Worm (Caenorhabditis elegans) whole organism, L1 larva: ENCODE results near the gene lap-1.

Source experiments
- aha-1 ChIP-seq: fragments of 150-350 bp; optimal IDR thresholded peaks from 2 replicates; lab custom pipeline; 2014; ENCODE audit warnings: missing biosample characterization, missing genetic modification characterization
- aly-2 ChIP-seq: fragments of 150-350 bp; optimal IDR thresholded peaks from 2 replicates; lab custom pipeline; 2014; ENCODE audit warnings: missing biosample characterization, missing genetic modification characterization
- fkh-4 ChIP-seq: sonication (generic microtip); optimal IDR thresholded peaks from 2 replicates; lab custom pipeline; 2016; ENCODE audit warnings: missing compliant biosample characterization, missing genetic modification characterization, borderline replicate concordance
- mdl-1 ChIP-seq, 2 experiments: fragments of 150-350 bp; optimal IDR thresholded peaks; 2 replicates each; lab custom pipeline; 2014 to 2017; ENCODE audit warnings: missing biosample characterization in 2 of 2, missing genetic modification characterization in 2 of 2, inconsistent platforms in 1 of 2
- nhr-84 ChIP-seq: sonication (generic microtip); optimal IDR thresholded peaks from 2 replicates; lab custom pipeline; 2017; ENCODE audit warnings: missing biosample characterization, missing genetic modification characterization
- pqm-1 ChIP-seq: sonication (generic microtip); optimal IDR thresholded peaks from 3 replicates; lab custom pipeline; 2017; ENCODE audit warnings: missing biosample characterization, missing genetic modification characterization
- skn-1 ChIP-seq: fragments of 150-350 bp; optimal IDR thresholded peaks from 2 replicates; lab custom pipeline; 2014; ENCODE audit warnings: missing biosample characterization, missing genetic modification characterization
- snpc-4 ChIP-seq: fragments of 150-350 bp; optimal IDR thresholded peaks from 2 replicates; lab custom pipeline; 2014; ENCODE audit warnings: missing biosample characterization, missing genetic modification characterization
- snu-23 ChIP-seq: sonication (generic microtip); optimal IDR thresholded peaks from 2 replicates; lab custom pipeline; 2016; ENCODE audit warnings: missing genetic modification characterization, missing compliant biosample characterization
- sup-37 ChIP-seq: fragments of 200-800 bp; sonication (Bioruptor generic); optimal IDR thresholded peaks from 2 replicates; lab custom pipeline; 2018; ENCODE audit warnings: mild to moderate bottlenecking, missing genetic modification characterization, missing compliant biosample characterization
- tlp-1 ChIP-seq: fragments of 150-350 bp; optimal IDR thresholded peaks from 2 replicates; lab custom pipeline; 2014; ENCODE audit warnings: missing biosample characterization, missing genetic modification characterization
- unc-98 ChIP-seq: fragments of 200-800 bp; sonication (Bioruptor generic); IDR thresholded peaks from 2 replicates; pipeline ENCODE4 v1.3.6; 2022; ENCODE audit warnings: missing genetic modification characterization, missing compliant biosample characterization

ce11 chrIII:8368619-8369018 is 33.1 kb downstream of the lap-1 start, which contains the start of gene R05D3.9:
- TF ChIP-seq fkh-4 (tag; lab: Kevin White, UChicago) (no peak), snpc-4 (tag; lab: Kevin White, UChicago) (no peak), snu-23 (GFP tag; lab: Kevin White, UChicago) (no peak), sup-37 (GFP tag; lab: Kevin White, UChicago) (no peak), tlp-1 (no peak), unc-98 (GFP tag; lab: Robert Waterston, UW) (no peak), aly-2 (tag; lab: Kevin White, UChicago) (no peak), mdl-1 (tag; optimal IDR thresholded peaks at IDR 0.05; lab: Kevin White, UChicago) (no peak), skn-1 (tag; lab: Kevin White, UChicago) (no peak), aha-1 (tag; lab: Kevin White, UChicago) (no peak), nhr-84 (tag; lab: Kevin White, UChicago) (no peak), pqm-1 (tag; lab: Kevin White, UChicago) (no peak)
